Worm (Caenorhabditis elegans): ENCODE data around the gene K08D10.14.

DNA sequence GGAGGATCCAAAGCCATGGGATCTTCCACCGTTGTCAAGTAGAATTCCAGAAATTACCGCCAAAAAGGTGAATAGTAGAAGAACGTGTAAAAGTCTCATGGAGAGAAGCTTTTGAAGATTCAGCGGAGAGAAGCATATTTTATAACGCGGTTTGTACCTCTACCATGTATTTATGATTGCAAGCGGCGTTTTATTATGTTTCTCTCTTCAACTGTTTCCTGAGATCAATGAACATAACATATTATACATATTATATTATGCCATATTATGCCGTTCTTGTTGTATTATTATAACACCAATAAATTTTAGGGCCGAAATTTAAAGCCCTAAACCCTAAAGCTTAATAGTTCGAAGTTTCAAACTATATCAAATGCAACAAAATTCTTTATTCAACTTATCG lies 14.5 kb upstream of the K08D10.14 start, which contains the start of gene F49F1.18:
- TF ChIP-seq eyg-1 (tag; optimal IDR thresholded peaks at IDR 0.05) (no peak), sox-4 (tag; optimal IDR thresholded peaks at IDR 0.05) (no peak)

All from whole organism, late embryonic.